Worm (Caenorhabditis elegans) whole organism, L2 larva: ENCODE data around the gene T01H3.3.
A peak's percentile ranks its signal among the peaks of the same experiment; 100 is the strongest.

Experiments
- F13H6.1 ChIP-seq: sonication (generic microtip); optimal IDR thresholded peaks from 2 replicates; lab custom pipeline; 2016; ENCODE audit warnings: missing genetic modification characterization, missing compliant biosample characterization
- alr-1 ChIP-seq: fragments of 150-350 bp; optimal IDR thresholded peaks from 2 replicates; lab custom pipeline; 2014; ENCODE audit warnings: missing biosample characterization, missing genetic modification characterization
- ama-1 ChIP-seq: fragments of 150-350 bp; optimal IDR thresholded peaks from 2 replicates; lab custom pipeline; 2018; ENCODE audit warnings: inconsistent platforms
- blmp-1 ChIP-seq: sonication (generic microtip); optimal IDR thresholded peaks from 2 replicates; lab custom pipeline; 2017; ENCODE audit warnings: missing genetic modification characterization, mild to moderate bottlenecking, missing compliant biosample characterization, antibody characterized with exemption, moderate library complexity; ENCODE audit not compliant: insufficient read depth
- ceh-16 ChIP-seq: fragments of 150-350 bp; optimal IDR thresholded peaks from 2 replicates; lab custom pipeline; 2014; ENCODE audit warnings: missing biosample characterization, missing genetic modification characterization
- egl-27 ChIP-seq: sonication (generic microtip); optimal IDR thresholded peaks from 3 replicates; lab custom pipeline; 2017; ENCODE audit warnings: missing biosample characterization, missing genetic modification reagents, missing genetic modification characterization
- lin-39 ChIP-seq: fragments of 150-350 bp; optimal IDR thresholded peaks from 2 replicates; lab custom pipeline; 2014; ENCODE audit warnings: missing biosample characterization, missing genetic modification reagents, missing genetic modification characterization
- nhr-11 ChIP-seq: fragments of 150-350 bp; optimal IDR thresholded peaks from 2 replicates; lab custom pipeline; 2014; ENCODE audit warnings: missing biosample characterization, missing genetic modification characterization
- peb-1 ChIP-seq: fragments of 150-350 bp; optimal IDR thresholded peaks from 2 replicates; lab custom pipeline; 2014; ENCODE audit warnings: missing biosample characterization, missing genetic modification characterization
- unc-55 ChIP-seq: fragments of 150-350 bp; sonication (generic microtip); optimal IDR thresholded peaks from 3 replicates; lab custom pipeline; 2014; ENCODE audit warnings: missing biosample characterization, missing genetic modification reagents, missing genetic modification characterization
- unc-62 ChIP-seq: fragments of 150-350 bp; optimal IDR thresholded peaks from 2 replicates; lab custom pipeline; 2014; ENCODE audit warnings: missing biosample characterization, missing genetic modification reagents, missing genetic modification characterization
- zag-1 ChIP-seq: fragments of 150-350 bp; optimal IDR thresholded peaks from 2 replicates; lab custom pipeline; 2014; ENCODE audit warnings: missing biosample characterization, missing genetic modification characterization
- ztf-11 ChIP-seq: sonication (generic microtip); optimal IDR thresholded peaks from 2 replicates; lab custom pipeline; 2017; ENCODE audit warnings: missing biosample characterization, missing genetic modification characterization
- ztf-4 ChIP-seq: fragments of 150-350 bp; optimal IDR thresholded peaks from 2 replicates; lab custom pipeline; 2014; ENCODE audit warnings: missing biosample characterization, missing genetic modification characterization

DNA sequence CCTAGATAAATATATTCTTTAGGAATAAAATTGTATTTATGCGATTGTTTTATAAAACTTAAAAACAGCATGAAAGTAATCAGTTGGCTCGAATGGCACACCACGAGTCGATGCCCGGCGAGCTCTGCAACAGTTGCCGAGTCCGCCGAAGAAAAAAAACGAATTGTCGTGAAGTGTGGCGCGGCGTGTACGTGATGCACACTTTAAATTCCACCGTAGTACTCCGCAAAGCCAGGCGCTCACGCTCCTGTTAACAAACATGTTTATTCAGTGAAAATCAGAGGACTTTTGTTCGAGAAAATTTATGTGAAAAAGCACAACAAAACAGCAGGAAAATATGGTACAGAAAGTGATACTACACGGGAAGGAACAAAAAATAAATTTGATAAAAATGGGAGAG lies 3.1 kb downstream of the T01H3.3 start:
- TF ChIP-seq ztf-4 (tag; lab: Kevin White, UChicago): no peak
- TF ChIP-seq unc-62 (GFP tag; lab: Kevin White, UChicago): no peak
- no peak for TF ChIP-seq lin-39 (tag; lab: Kevin White, UChicago)
- TF ChIP-seq unc-55 (GFP tag; lab: Kevin White, UChicago): peak; percentile 75
- no peak for TF ChIP-seq peb-1
- TF ChIP-seq ama-1 (lab: Kevin White, UChicago): no peak
- peak; percentile 24 for TF ChIP-seq zag-1 (tag; lab: Kevin White, UChicago)
- no peak for TF ChIP-seq blmp-1
- no peak for TF ChIP-seq alr-1 (tag; lab: Kevin White, UChicago)
- no peak for TF ChIP-seq egl-27 (tag; lab: Kevin White, UChicago)
- TF ChIP-seq ceh-16: no peak
- no peak for TF ChIP-seq ztf-11
- peak; percentile 17 for TF ChIP-seq F13H6.1
- no peak for TF ChIP-seq nhr-11 (tag; lab: Kevin White, UChicago)
